Worm (Caenorhabditis elegans): ENCODE results near the gene ZK809.1.
A peak's percentile ranks its signal among the peaks of the same experiment; 100 is the strongest.

Gene ZK809.1

ce11 chrIV:11604909-11605308 lies 37.0 kb upstream of the ZK809.1 start, which contains the start of the genes ragc-1 and Y24F12A.1 (continued):
- TF ChIP-seq ztf-4 (tag; optimal IDR thresholded peaks at IDR 0.05) (no peak), efl-3 (GFP tag; optimal IDR thresholded peaks at IDR 0.05) (no peak), xbp-1 (tag; optimal IDR thresholded peaks at IDR 0.05) (peak; percentile 42), nhr-19 (GFP tag; conservative IDR thresholded peaks at IDR 0.05) (peak; percentile 30), tbx-2 (tag; optimal IDR thresholded peaks at IDR 0.05) (peak; percentile 24), skn-1 (tag; optimal IDR thresholded peaks at IDR 0.05) (peak; percentile 54), isw-1 (GFP tag; IDR thresholded peaks at IDR 0.05) (no peak), F16B12.6 (tag; optimal IDR thresholded peaks at IDR 0.05) (no peak), swsn-7 (tag; optimal IDR thresholded peaks at IDR 0.05) (peak; percentile 39), hpl-2 (GFP tag; optimal IDR thresholded peaks at IDR 0.05) (no peak), dpl-1 (GFP tag; optimal IDR thresholded peaks at IDR 0.05) (peak; percentile 28 to 64 (median 44)), lir-3 (tag; optimal IDR thresholded peaks at IDR 0.05; ENCODE audit: poor library complexity) (peak; percentile 26), unc-130 (tag; optimal IDR thresholded peaks at IDR 0.05) (peak; percentile 61), egl-13 (tag; optimal IDR thresholded peaks at IDR 0.05) (no peak), nhr-90 (tag; optimal IDR thresholded peaks at IDR 0.05; ENCODE audit: poor library complexity) (peak; percentile 51), ces-1 (GFP tag; optimal IDR thresholded peaks at IDR 0.05) (no peak), zag-1 (tag; optimal IDR thresholded peaks at IDR 0.05) (no peak), ceh-88 (GFP tag; IDR thresholded peaks at IDR 0.05) (no peak), hlh-17 (GFP tag; optimal IDR thresholded peaks at IDR 0.05; ENCODE audit: borderline replicate concordance) (no peak), fkh-8 (tag; optimal IDR thresholded peaks at IDR 0.05) (peak; percentile 22), dsc-1 (tag; optimal IDR thresholded peaks at IDR 0.05) (peak; percentile 34), fos-1 (tag; optimal IDR thresholded peaks at IDR 0.05) (no peak), unc-30 (tag; optimal IDR thresholded peaks at IDR 0.05) (no peak), snu-23 (GFP tag; optimal IDR thresholded peaks at IDR 0.05) (peak; percentile 41), jun-1 (tag; optimal IDR thresholded peaks at IDR 0.05) (no peak), fkh-10 (GFP tag; optimal IDR thresholded peaks at IDR 0.05) (no peak), mep-1 (tag; optimal IDR thresholded peaks at IDR 0.05) (peak; percentile 38), lin-14 (GFP tag; optimal IDR thresholded peaks at IDR 0.05) (peak; percentile 55), grh-1 (GFP tag; IDR thresholded peaks at IDR 0.05) (no peak), blmp-1 (tag; optimal IDR thresholded peaks at IDR 0.05) (peak; percentile 58), nhr-84 (tag; optimal IDR thresholded peaks at IDR 0.05) (no peak), vab-15 (tag; optimal IDR thresholded peaks at IDR 0.05) (peak; percentile 26), sup-37 (GFP tag; optimal IDR thresholded peaks at IDR 0.05) (no peak), nhr-237 (tag; optimal IDR thresholded peaks at IDR 0.05) (no peak), mdl-1 (tag; optimal IDR thresholded peaks at IDR 0.05) (peak in 1 of 2 experiments; percentile 71), C16A3.4 (tag; optimal IDR thresholded peaks at IDR 0.05) (peak; percentile 53), nhr-28 (tag; optimal IDR thresholded peaks at IDR 0.05) (no peak), unc-62 (GFP tag; optimal IDR thresholded peaks at IDR 0.05) (no peak), pax-3 (tag; optimal IDR thresholded peaks at IDR 0.05) (no peak), ceh-8 (GFP tag; optimal IDR thresholded peaks at IDR 0.05) (no peak), nhr-20 (tag; optimal IDR thresholded peaks at IDR 0.05) (peak; percentile 47), aha-1 (tag; optimal IDR thresholded peaks at IDR 0.05) (no peak), nhr-47 (tag; optimal IDR thresholded peaks at IDR 0.05) (peak; percentile 41), nhr-77 (tag; optimal IDR thresholded peaks at IDR 0.05) (no peak), ets-5 (GFP tag; IDR thresholded peaks at IDR 0.05) (no peak), sox-4 (tag; optimal IDR thresholded peaks at IDR 0.05) (no peak), zip-4 (GFP tag; optimal IDR thresholded peaks at IDR 0.05) (no peak), pag-3 (tag; optimal IDR thresholded peaks at IDR 0.05; ENCODE audit: borderline replicate concordance, insufficient read depth) (no peak), unc-98 (GFP tag; IDR thresholded peaks at IDR 0.05) (no peak), sptf-1 (tag; optimal IDR thresholded peaks at IDR 0.05) (no peak), mab-9 (GFP tag; IDR thresholded peaks at IDR 0.05) (no peak), rnt-1 (tag; optimal IDR thresholded peaks at IDR 0.05) (peak; percentile 48), ceh-63 (GFP tag; optimal IDR thresholded peaks at IDR 0.05) (no peak)

All from whole organism, L1 larva.